Fruit fly (Drosophila melanogaster) whole organism, larva: ENCODE data around the gene CG14362.

ENCODE experiments used
- noc ChIP-seq: fragments of 200-800 bp; sonication (Bioruptor generic); optimal IDR thresholded peaks from 3 replicates; lab custom pipeline; 2019; ENCODE audit warnings: missing biosample characterization, mild to moderate bottlenecking, missing genetic modification characterization, moderate library complexity

CG14362 gene

dm6 chr3R:13857339-13857738 lies 2.1 kb upstream of the CG14362 start:
- no peak for TF ChIP-seq noc (tag; lab: Kevin White, UChicago)

dm6 chr3R:13850992-13851391 lies 4.3 kb downstream of the CG14362 start:
- TF ChIP-seq noc (tag; lab: Kevin White, UChicago): no peak

DNA sequence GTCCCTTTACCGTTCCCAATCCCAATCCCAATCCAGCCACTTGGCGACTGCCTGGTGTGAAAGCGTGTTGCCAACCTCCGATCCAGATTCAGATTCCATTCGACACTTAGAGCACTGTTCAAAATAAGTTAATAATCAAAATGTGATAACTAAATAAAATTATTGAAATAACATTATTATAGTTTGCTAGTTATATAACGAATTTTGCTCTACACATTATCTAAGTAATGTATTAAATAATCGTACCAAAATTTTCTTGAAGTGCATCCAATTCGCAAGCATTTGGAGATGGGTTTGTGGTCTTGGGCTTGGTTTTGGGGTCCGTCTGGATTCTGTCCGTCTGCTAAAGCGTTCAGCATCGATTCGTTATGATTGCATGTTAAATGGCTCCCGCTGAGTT lies 5.9 kb downstream of the CG14362 start:
- TF ChIP-seq noc (tag; lab: Kevin White, UChicago): no peak

DNA sequence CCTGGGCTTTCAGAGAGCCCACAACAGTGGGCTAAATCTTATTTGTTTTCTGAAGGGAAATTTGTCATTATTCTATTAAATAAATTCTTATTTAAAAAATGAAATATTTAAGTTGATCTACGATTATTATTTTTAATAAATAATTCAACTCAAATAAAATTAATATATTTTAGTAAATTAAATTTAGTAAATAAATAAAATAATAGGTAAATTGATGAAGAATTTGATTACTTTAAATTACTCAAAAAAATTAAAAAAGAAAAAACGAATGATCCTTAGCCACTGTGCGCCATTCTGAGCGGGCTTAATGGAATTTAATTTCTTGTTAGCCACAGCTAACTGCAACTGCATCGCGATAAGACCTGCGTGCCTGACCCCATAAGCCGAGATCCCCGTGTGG lies 7.0 kb downstream of the CG14362 start:
- TF ChIP-seq noc (tag; lab: Kevin White, UChicago): no peak

DNA sequence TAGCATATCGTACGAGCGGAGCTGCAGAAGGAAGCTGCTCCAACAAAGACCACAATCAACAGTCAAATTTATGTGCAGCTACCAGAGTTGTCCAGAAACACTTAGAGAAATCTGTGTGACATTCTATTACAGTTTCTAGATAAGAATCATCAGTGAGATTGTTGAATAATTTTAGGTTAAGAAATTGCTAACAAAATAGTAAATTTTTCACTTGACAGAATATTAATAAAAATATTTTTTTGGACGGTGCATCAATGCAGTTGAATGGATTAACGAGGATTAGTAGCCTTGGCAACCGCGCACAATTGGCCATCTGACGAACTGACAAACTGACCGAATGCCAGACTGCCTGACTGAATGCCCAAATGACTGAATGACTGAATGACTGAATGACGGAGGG lies 8.0 kb downstream of the CG14362 start:
- TF ChIP-seq noc (tag; lab: Kevin White, UChicago): no peak

DNA sequence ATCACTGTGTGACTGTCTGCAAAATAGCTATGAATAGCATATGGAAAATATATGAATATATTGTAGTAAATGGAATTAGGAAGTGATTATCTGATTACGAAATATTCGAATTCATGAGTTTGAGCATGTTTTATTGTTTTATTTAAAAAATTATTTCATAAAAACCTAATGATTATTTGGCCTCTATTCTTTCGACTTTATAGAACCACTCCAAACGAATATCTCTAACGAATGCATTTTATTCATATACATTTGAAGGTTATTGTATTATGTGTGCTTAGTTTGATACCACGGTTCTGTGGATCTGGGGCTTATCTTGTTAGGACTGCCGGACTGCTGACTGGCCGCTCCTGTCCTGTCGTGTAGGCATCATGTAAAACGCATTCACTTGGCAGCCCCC lies 9.3 kb downstream of the CG14362 start:
- TF ChIP-seq noc (tag; lab: Kevin White, UChicago): no peak

- no peak for TF ChIP-seq noc (tag; lab: Kevin White, UChicago)
These were observed 10.0 kb downstream of the CG14362 start for dm6 chr3R:13845250-13845699.

DNA sequence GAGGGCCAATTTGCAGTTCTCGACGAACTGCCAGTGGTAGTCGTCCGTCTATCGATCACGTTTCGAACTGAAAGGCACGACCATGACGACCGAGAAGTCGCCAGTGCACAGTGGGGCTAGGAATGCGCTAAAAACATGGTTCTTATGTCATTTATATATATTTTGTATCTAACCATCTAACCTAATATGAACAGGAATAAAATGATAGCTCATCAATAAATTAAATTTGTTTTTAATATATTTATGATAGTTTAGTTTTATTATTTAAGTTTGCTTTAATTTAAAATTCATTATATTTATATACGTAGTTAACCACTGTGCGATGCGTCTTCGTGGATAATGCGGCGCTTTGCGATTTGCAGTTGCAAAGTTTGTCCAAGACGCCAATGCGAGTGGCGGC lies 11.6 kb downstream of the CG14362 start:
- no peak for TF ChIP-seq noc (tag; lab: Kevin White, UChicago)

DNA sequence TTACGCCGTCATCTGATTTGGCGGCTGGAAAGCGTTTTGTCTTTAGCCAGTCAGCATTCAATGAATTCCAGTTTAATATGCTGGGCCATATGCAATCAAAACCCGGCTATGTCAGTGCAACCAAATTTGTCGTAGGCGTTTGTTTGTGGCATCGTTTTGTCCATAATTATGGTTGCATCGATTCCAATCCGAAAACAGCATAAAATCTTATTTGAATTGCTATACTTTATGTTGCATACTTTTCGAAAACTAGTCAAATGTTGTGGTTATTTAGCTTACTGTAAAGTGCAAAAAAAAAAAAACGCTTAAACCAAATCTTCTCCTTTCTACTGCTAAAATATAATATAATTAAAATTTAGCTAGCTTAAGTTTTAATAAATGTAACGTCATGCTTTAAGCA lies 12.7 kb downstream of the CG14362 start:
- TF ChIP-seq noc (tag; lab: Kevin White, UChicago): no peak

- no peak for TF ChIP-seq noc (tag; lab: Kevin White, UChicago)
These were observed 14.3 kb downstream of the CG14362 start for dm6 chr3R:13840956-13841355.

DNA sequence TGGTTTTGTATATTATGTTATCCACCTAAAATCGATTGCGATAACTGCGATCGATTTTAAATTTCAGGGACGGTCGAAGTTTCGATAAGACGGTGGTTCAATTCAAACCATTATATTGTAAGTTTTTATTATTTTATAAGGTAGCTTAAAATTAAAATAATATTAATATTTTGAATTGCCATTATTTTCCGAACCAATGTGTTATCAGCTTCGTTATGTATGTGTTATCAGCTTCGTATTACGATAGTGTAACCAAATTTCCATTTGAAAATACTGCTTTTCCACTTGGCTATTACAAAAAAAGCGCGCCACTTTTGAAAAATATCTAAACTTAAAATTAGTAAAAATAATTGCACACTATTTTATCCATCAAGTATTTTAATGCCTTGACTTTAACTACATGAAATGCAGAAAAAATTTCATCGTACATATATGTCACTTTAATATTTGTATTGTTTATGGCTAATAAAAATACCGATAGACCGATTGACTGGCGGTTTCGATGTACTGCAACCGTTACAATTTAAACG lies 15.3 kb downstream of the CG14362 start, which contains the start of gene CG31495:
Gene CG31495 (minus strand): TSS at position 52 of the 530 bp plus-strand sequence.
- no peak for TF ChIP-seq noc (tag; lab: Kevin White, UChicago)

dm6 chr3R:13837807-13838206 lies 17.4 kb downstream of the CG14362 start, which contains the start of gene Nsf2:
Gene Nsf2, minus strand, starts transcription at chr3R:13837991.
- TF ChIP-seq noc (tag; lab: Kevin White, UChicago): no peak

- TF ChIP-seq noc (tag; lab: Kevin White, UChicago): no peak
These were observed 20.7 kb downstream of the CG14362 start for dm6 chr3R:13834551-13834950.

DNA sequence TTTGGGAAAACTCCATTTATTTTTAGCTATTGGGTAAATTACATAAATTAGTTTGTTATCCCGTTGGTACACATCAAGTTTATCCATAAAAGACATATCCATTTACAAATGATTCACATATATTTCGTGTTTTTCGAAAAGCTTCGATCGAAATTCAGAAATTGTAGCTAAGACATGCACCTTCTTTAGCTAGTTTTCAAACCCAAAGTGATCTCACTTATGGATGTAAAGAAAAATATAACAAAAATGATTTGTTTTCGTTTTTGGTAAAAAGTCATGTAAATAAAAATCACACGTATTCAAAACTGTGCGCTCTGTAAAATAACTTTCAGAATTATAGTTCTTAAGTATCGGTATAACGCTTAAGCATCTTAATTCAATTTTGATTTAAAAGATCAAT lies 21.7 kb downstream of the CG14362 start:
- TF ChIP-seq noc (tag; lab: Kevin White, UChicago): no peak

- no peak for TF ChIP-seq noc (tag; lab: Kevin White, UChicago)
These were observed 22.3 kb downstream of the CG14362 start for dm6 chr3R:13832950-13833349.

- TF ChIP-seq noc (tag; lab: Kevin White, UChicago): peak; percentile 43
These were observed 23.6 kb downstream of the CG14362 start for dm6 chr3R:13831596-13832119.

DNA sequence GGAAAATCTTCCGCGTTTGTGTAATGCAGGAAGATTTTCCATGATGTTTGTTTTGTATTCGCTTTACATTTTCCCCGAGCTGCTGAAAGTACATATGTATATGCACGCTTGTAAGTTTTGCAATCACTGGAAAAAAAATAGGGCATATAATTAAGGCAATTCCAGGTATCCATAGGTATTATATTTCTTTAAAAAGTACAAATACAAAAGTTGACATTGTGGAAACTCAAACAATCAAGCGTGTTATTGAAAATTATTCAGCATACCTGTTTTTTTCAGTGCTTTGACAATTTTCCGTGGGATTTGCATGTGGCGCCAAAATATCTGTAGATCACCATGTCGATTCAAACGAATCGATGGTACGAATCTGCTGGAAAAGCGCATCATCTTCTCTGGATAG lies 24.2 kb downstream of the CG14362 start:
- TF ChIP-seq noc (tag; lab: Kevin White, UChicago): no peak
